Worm (Caenorhabditis elegans) whole organism, late embryonic: Measurements from ENCODE around the gene F07C6.4.
"Not testable (repeated sequence)": the region's sequence is repeated elsewhere in the genome, so short reads cannot be mapped to it uniquely, and the experiment has no call there.

Source experiments
- ceh-18 ChIP-seq: sonication (generic microtip); optimal IDR thresholded peaks from 2 replicates; lab custom pipeline; 2016; ENCODE audit warnings: missing genetic modification characterization, missing compliant biosample characterization
- ceh-22 ChIP-seq: sonication (generic microtip); optimal IDR thresholded peaks from 2 replicates; lab custom pipeline; 2017; ENCODE audit warnings: missing biosample characterization, missing genetic modification characterization
- ceh-30 ChIP-seq: fragments of 150-350 bp; optimal IDR thresholded peaks from 2 replicates; lab custom pipeline; 2014; ENCODE audit warnings: missing biosample characterization, missing genetic modification characterization
- ceh-48 ChIP-seq: sonication (generic microtip); optimal IDR thresholded peaks from 2 replicates; lab custom pipeline; 2016; ENCODE audit warnings: missing genetic modification characterization, inconsistent platforms, missing compliant biosample characterization
- elt-2 ChIP-seq: sonication (generic microtip); optimal IDR thresholded peaks from 2 replicates; lab custom pipeline; 2016; ENCODE audit warnings: missing genetic modification reagents, missing genetic modification characterization, missing compliant biosample characterization
- eyg-1 ChIP-seq: sonication (generic microtip); optimal IDR thresholded peaks from 2 replicates; lab custom pipeline; 2016; ENCODE audit warnings: missing genotype, missing genetic modification characterization, missing compliant biosample characterization
- madf-2 ChIP-seq: sonication (generic microtip); optimal IDR thresholded peaks from 2 replicates; lab custom pipeline; 2017; ENCODE audit warnings: missing genetic modification characterization, missing compliant biosample characterization
- npax-4 ChIP-seq: sonication (generic microtip); optimal IDR thresholded peaks from 2 replicates; lab custom pipeline; 2016; ENCODE audit warnings: missing genetic modification characterization, missing compliant biosample characterization
- pqm-1 ChIP-seq: sonication (generic microtip); optimal IDR thresholded peaks from 2 replicates; lab custom pipeline; 2016; ENCODE audit warnings: missing genetic modification characterization, missing compliant biosample characterization
- syd-9 ChIP-seq: sonication (generic microtip); optimal IDR thresholded peaks from 2 replicates; lab custom pipeline; 2016; ENCODE audit warnings: mild to moderate bottlenecking, missing genetic modification characterization, moderate library complexity, missing compliant biosample characterization
- ttx-3 ChIP-seq: sonication (generic microtip); optimal IDR thresholded peaks from 2 replicates; lab custom pipeline; 2016; ENCODE audit warnings: missing genetic modification reagents, missing genetic modification characterization, missing compliant biosample characterization
- unc-3 ChIP-seq, 2 experiments: fragments of 200-800 bp in 1 of 2; sonication (Bioruptor generic) in 1 of 2; sonication (generic microtip) in 1 of 2; conservative IDR thresholded peaks in 1 of 2; optimal IDR thresholded peaks in 1 of 2; 2 replicates each; pipeline versions ENCODE4 v1.3.6 to Lab custom; 2016 to 2022; ENCODE audit warnings: missing compliant biosample characterization in 2 of 2, missing genetic modification characterization in 2 of 2, missing genetic modification reagents in 1 of 2
- unc-42 ChIP-seq: sonication (generic microtip); optimal IDR thresholded peaks from 2 replicates; lab custom pipeline; 2016; ENCODE audit warnings: missing genotype, missing genetic modification characterization, missing compliant biosample characterization
- unc-86 ChIP-seq: sonication (generic microtip); optimal IDR thresholded peaks from 2 replicates; lab custom pipeline; 2016; ENCODE audit warnings: missing genetic modification characterization, missing compliant biosample characterization
- zip-5 ChIP-seq: sonication (generic microtip); optimal IDR thresholded peaks from 2 replicates; lab custom pipeline; 2016; ENCODE audit warnings: missing genetic modification characterization, missing compliant biosample characterization

The F07C6.4 gene

DNA sequence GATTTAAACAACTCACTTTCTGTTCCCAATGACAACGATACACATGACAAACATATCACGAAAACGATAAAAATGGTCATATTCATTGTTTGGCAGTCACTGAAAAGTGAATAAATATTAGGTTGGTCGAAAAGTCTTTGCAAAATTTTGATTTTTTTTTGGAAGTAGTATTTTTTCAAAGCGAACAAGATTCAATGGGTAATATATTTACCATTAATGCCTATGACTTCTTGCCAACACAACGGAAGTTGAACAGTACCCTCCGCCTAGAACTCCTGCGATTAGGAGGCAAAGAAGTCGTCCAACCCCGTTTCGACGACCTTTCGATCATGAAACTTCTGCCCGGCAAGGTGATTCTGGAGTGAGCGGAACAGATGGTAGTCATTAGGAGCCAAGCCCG, 69.5 kb downstream of the F07C6.4 start, which contains the start of gene ZK896.1:
ZK896.1 (minus strand) TSS at position 101 of the 400 bp plus-strand sequence.
- not testable (repeated sequence) for TF ChIP-seq madf-2, pqm-1, unc-42 (tag; lab: Kevin White, UChicago)
- TF ChIP-seq, all 69 proteins: peak for 0; not testable (repeated sequence) for 69

DNA sequence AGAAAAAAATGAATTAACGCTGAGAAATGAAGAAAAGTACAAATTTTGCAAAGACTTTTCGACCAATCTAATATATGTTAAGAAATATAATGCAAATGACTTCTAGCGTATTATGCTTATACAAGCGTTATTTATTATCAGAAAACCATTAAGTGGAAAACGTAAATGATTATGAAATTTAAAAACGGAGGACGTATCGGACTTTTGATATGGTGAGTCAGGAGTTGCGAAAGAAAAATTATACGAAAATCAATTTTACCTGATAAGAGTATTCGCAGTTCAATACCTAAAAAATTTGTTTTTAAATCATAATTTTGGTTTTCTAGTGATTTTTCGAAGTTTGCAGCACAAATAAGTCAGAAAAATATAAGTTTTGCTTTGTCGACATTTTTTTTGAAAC, 70.8 kb downstream of the F07C6.4 start:
- TF ChIP-seq unc-3 (GFP tag; conservative IDR thresholded peaks at IDR 0.05; lab: Robert Waterston, UW) (no peak), unc-3 (tag; optimal IDR thresholded peaks at IDR 0.05; lab: Kevin White, UChicago) (no peak), ceh-18 (tag; lab: Kevin White, UChicago) (no peak), zip-5 (tag; lab: Kevin White, UChicago) (no peak), eyg-1 (tag; lab: Kevin White, UChicago) (no peak), unc-86 (no peak), ceh-30 (tag; lab: Kevin White, UChicago) (no peak), npax-4 (tag; lab: Kevin White, UChicago) (no peak), ceh-22 (tag; lab: Kevin White, UChicago) (no peak), ceh-48 (tag; lab: Kevin White, UChicago) (no peak)
- TF ChIP-seq, all 69 proteins: peak for 0

ce11 chrIV:12879557-12879956, 73.8 kb downstream of the F07C6.4 start, which contains the start of gene ZK896.5:
TSS of gene ZK896.5 (minus strand) at chrIV:12879645.
- TF ChIP-seq elt-2 (tag; lab: Kevin White, UChicago) (peak; percentile 3), syd-9 (tag; lab: Kevin White, UChicago) (no peak), ttx-3 (tag; lab: Kevin White, UChicago) (no peak)
